Worm (Caenorhabditis elegans): ENCODE data around the gene fbxb-111.

Gene fbxb-111

DNA sequence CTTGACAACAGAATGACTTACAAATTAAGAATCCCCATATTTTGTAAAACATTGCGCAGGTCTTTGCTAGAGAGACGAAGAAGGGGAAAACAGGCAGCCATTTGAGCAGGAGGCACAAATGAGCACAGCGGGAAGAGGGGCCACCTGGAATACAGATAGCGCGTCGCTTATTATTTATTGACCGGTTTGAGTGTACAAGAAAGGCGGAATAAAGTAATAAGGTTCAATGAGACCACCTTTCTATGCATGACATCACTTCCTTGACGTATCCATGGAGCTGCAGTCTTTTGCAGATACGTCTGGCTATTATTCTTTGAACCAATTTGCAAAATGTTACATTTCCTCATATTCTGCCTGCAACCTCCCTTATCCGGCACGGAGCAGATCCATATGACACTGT lies at the start of gene fbxb-111:
Gene fbxb-111, minus strand, starts transcription at position 101 of the 400 bp plus-strand sequence.
- TF ChIP-seq egrh-3 (GFP tag; IDR thresholded peaks at IDR 0.05) (no peak), madf-3 (GFP tag; IDR thresholded peaks at IDR 0.05) (no peak), B0035.1 (tag; optimal IDR thresholded peaks at IDR 0.05) (no peak), cebp-2 (GFP tag; IDR thresholded peaks at IDR 0.05) (no peak), F33H1.4 (GFP tag; IDR thresholded peaks at IDR 0.05) (no peak), mcd-1 (GFP tag; IDR thresholded peaks at IDR 0.05) (no peak), dox-1 (GFP tag; IDR thresholded peaks at IDR 0.05) (no peak), nfyb-1 (GFP tag; IDR thresholded peaks at IDR 0.05) (no peak), F22D6.2 (tag; optimal IDR thresholded peaks at IDR 0.05) (no peak), snpc-3.4 (tag; optimal IDR thresholded peaks at IDR 0.05) (no peak), die-1 (tag; optimal IDR thresholded peaks at IDR 0.05) (no peak), lag-1 (GFP tag; IDR thresholded peaks at IDR 0.05) (no peak), pbrm-1 (GFP tag; IDR thresholded peaks at IDR 0.05) (no peak), zfh-2 (GFP tag; conservative IDR thresholded peaks at IDR 0.05) (no peak), aptf-2 (GFP tag; conservative IDR thresholded peaks at IDR 0.05) (no peak), F37B4.10 (GFP tag; IDR thresholded peaks at IDR 0.05) (no peak), nfya-1 (tag; optimal IDR thresholded peaks at IDR 0.05; ENCODE audit: borderline replicate concordance, insufficient read depth) (no peak)

DNA sequence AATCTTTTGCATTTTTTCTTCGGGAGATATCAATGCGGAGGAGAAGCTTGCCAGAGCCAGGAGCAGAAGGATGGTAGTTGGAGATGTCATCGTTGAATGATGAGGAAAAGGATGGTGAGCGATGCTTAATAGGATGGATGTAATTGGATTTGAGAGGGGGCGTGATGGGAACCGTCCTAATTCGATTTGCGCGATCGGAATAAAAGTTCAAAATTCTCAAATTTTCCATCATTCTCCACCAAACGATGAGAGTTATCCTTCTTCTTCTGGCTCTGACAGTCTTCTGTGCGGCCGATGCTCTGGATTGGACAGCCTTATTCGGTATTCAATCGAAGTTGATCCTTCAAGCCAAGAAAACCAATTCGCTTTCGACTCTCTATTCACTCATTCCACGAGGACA lies 49.4 kb upstream of the fbxb-111 start, which contains the start of the genes K12H6.4 and K12H6.9:
Gene K12H6.4, minus strand, starts transcription at position 101 of the 400 bp plus-strand sequence.
Gene K12H6.9, plus strand, starts transcription at position 236 of the 400 bp plus-strand sequence.
- TF ChIP-seq lin-54 (GFP tag; optimal IDR thresholded peaks at IDR 0.05) = no peak
- TF ChIP-seq lsy-27 (tag; optimal IDR thresholded peaks at IDR 0.05; ENCODE audit: borderline replicate concordance, insufficient read depth) = no peak
- TF ChIP-seq attf-3 (GFP tag; conservative IDR thresholded peaks at IDR 0.05) = no peak
- TF ChIP-seq Y95B8A.8 (GFP tag; IDR thresholded peaks at IDR 0.05) = no peak
- no peak for TF ChIP-seq Y79H2A.3 (GFP tag; conservative IDR thresholded peaks at IDR 0.05)
- TF ChIP-seq ceh-79 (tag; optimal IDR thresholded peaks at IDR 0.05) = no peak
- TF ChIP-seq T07F8.4 (tag; optimal IDR thresholded peaks at IDR 0.05) = no peak
- TF ChIP-seq somi-1 (GFP tag; optimal IDR thresholded peaks at IDR 0.05) = no peak
- TF ChIP-seq K12H6.12 (tag; optimal IDR thresholded peaks at IDR 0.05) = no peak
- no peak for TF ChIP-seq madf-6 (GFP tag; IDR thresholded peaks at IDR 0.05)
- no peak for TF ChIP-seq egrh-3 (GFP tag; IDR thresholded peaks at IDR 0.05)
- no peak for TF ChIP-seq nhr-80 (tag; optimal IDR thresholded peaks at IDR 0.05)

DNA sequence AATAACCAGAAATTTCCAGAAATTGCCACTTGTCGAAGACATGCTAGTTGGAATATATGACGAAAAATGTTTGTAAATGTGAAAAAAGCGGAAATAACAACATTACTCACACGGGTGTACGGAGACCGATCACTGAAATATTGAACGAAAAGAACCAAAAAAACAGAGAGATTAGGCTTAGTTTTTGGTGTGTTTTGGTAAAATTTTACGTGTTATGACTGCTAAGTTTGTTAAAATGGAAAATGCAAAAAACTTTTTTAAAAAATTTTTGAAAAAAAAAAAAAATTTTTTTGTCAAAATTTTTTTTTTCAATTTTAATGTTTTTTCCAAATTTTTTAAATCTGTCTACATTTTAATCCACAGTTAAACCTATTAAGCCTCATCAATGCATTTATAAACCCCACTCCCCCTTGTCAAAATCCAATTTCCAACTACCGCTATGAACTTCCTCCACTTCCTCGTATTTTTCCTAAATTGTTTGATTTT lies 47.7 kb upstream of the fbxb-111 start, which contains the start of the genes fut-4 and K12H6.10:
Gene fut-4, minus strand, starts transcription at position 101 of the 486 bp plus-strand sequence.
Gene K12H6.10, plus strand, starts transcription at position 436 of the 486 bp plus-strand sequence.
- TF ChIP-seq mel-28 (tag; optimal IDR thresholded peaks at IDR 0.05; ENCODE audit: borderline replicate concordance) = no peak
- TF ChIP-seq ets-4 (GFP tag; optimal IDR thresholded peaks at IDR 0.05) = no peak
- TF ChIP-seq unc-130 (GFP tag; optimal IDR thresholded peaks at IDR 0.05) = no peak
- TF ChIP-seq ztf-22 (GFP tag; optimal IDR thresholded peaks at IDR 0.05) = no peak
- no peak for TF ChIP-seq F10E7.11 (tag; optimal IDR thresholded peaks at IDR 0.05)
- no peak for TF ChIP-seq ceh-58 (GFP tag; IDR thresholded peaks at IDR 0.05)
- TF ChIP-seq D2030.7 (GFP tag; IDR thresholded peaks at IDR 0.05) = no peak
- TF ChIP-seq lir-1 (GFP tag; conservative IDR thresholded peaks at IDR 0.05) = no peak
- no peak for TF ChIP-seq ceh-40 (GFP tag; IDR thresholded peaks at IDR 0.05)
- TF ChIP-seq akir-1 (GFP tag; optimal IDR thresholded peaks at IDR 0.05) = no peak
- no peak for TF ChIP-seq gei-17 (GFP tag; optimal IDR thresholded peaks at IDR 0.05)
- no peak for TF ChIP-seq ama-1 (optimal IDR thresholded peaks at IDR 0.05)
- no peak for TF ChIP-seq ama-1 (GFP tag; optimal IDR thresholded peaks at IDR 0.05)
- no peak for TF ChIP-seq madf-10 (tag; optimal IDR thresholded peaks at IDR 0.05)

All from whole organism, young adult.